Worm (Caenorhabditis elegans): ENCODE results near the gene K02E7.1.

DNA sequence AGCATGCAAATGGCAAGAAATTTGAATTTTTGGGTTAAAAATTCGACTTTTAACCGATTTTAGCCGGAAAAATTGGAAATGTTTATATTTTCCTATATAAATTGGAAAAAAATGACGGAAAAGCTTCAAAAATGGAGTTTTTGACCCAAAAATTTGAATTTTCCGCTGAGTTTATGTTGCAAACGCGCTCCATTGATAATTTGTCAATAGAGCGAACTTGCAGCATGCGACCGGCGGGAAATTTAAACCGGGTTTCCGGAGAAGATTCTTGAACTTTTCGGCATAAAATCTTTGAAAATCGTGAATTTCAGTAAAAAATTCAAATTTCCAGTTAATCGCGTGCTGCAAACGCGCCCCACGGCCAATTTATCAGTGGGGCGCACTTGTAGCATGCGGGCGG lies 48.4 kb downstream of the K02E7.1 start:
- TF ChIP-seq snpc-4 (tag; optimal IDR thresholded peaks at IDR 0.05) (no peak), unc-39 (tag; optimal IDR thresholded peaks at IDR 0.05) (no peak), R02D3.7 (tag; optimal IDR thresholded peaks at IDR 0.05) (no peak), F49E8.2 (tag; optimal IDR thresholded peaks at IDR 0.05; ENCODE audit: borderline replicate concordance) (no peak)

Data from whole organism, L4 larva.